Fruit fly (Drosophila melanogaster) whole organism, embryonic: ENCODE measurements around the gene yellow-e3.
A peak's percentile ranks its signal among the peaks of the same experiment; 100 is the strongest.

ENCODE experiments used
- Awh ChIP-seq: fragments of 200-800 bp; sonication (Bioruptor generic); IDR thresholded peaks from 2 replicates; pipeline ENCODE4, ENCODE4 v1.3.6; 2022; ENCODE audit warnings: missing biosample characterization, missing genetic modification characterization
- B-H1 ChIP-seq: fragments of 200-800 bp; sonication (Bioruptor generic); IDR thresholded peaks from 3 replicates; pipeline ENCODE4 v1.3.6; 2022; ENCODE audit warnings: missing biosample characterization, missing genetic modification characterization
- BtbVII ChIP-seq: fragments of 200-800 bp; sonication (Bioruptor generic); optimal IDR thresholded peaks from 3 replicates; lab custom pipeline; 2017; ENCODE audit warnings: missing biosample characterization, mild to moderate bottlenecking, missing genetic modification characterization
- CG11695 ChIP-seq: fragments of 200-800 bp; sonication (Bioruptor generic); IDR thresholded peaks from 3 replicates; pipeline ENCODE4 v1.3.6; 2022; ENCODE audit warnings: missing biosample characterization, missing genetic modification characterization
- CG12155 ChIP-seq: fragments of 200-800 bp; sonication (Bioruptor generic); optimal IDR thresholded peaks from 3 replicates; lab custom pipeline; 2016; ENCODE audit warnings: missing biosample characterization, missing genetic modification characterization
- CG1233 ChIP-seq: fragments of 200-800 bp; sonication (Bioruptor generic); optimal IDR thresholded peaks from 4 replicates; lab custom pipeline; 2018; ENCODE audit warnings: missing biosample characterization, mild to moderate bottlenecking, missing genetic modification characterization
- CG12942 ChIP-seq: fragments of 200-800 bp; sonication (Bioruptor generic); optimal IDR thresholded peaks from 3 replicates; lab custom pipeline; 2016; ENCODE audit warnings: missing biosample characterization, missing genetic modification characterization
- CG13775 ChIP-seq: fragments of 200-800 bp; sonication (Bioruptor generic); optimal IDR thresholded peaks from 3 replicates; lab custom pipeline; 2017; ENCODE audit warnings: missing biosample characterization, mild to moderate bottlenecking, missing genetic modification characterization
- CG14441 ChIP-seq: fragments of 200-800 bp; sonication (Bioruptor generic); IDR thresholded peaks from 2 replicates; pipeline ENCODE4 v1.3.6; 2022; ENCODE audit warnings: missing biosample characterization, missing genetic modification characterization
- CG18599 ChIP-seq: fragments of 200-800 bp; sonication (Bioruptor generic); optimal IDR thresholded peaks from 3 replicates; lab custom pipeline; 2017; ENCODE audit warnings: missing biosample characterization, missing genetic modification characterization, mild to moderate bottlenecking, moderate library complexity, missing genetic modification reagents
- CG18619 ChIP-seq: fragments of 200-800 bp; sonication (Bioruptor generic); optimal IDR thresholded peaks from 3 replicates; lab custom pipeline; 2017; ENCODE audit warnings: missing biosample characterization, mild to moderate bottlenecking, missing genetic modification characterization
- CG2889 ChIP-seq: fragments of 200-800 bp; sonication (Bioruptor generic); IDR thresholded peaks from 3 replicates; pipeline ENCODE4 v1.3.6; 2022; ENCODE audit warnings: missing biosample characterization, missing genetic modification characterization
- CG31224 ChIP-seq: fragments of 200-800 bp; sonication (Bioruptor generic); IDR thresholded peaks from 2 replicates; pipeline ENCODE4 v1.3.6; 2022; ENCODE audit warnings: missing biosample characterization, missing genetic modification characterization
- CG31365 ChIP-seq: fragments of 200-800 bp; sonication (Bioruptor generic); optimal IDR thresholded peaks from 2 replicates; lab custom pipeline; 2018; ENCODE audit warnings: missing biosample characterization, mild to moderate bottlenecking, missing genetic modification characterization
- CG32772 ChIP-seq: fragments of 200-800 bp; sonication (Bioruptor generic); IDR thresholded peaks from 2 replicates; pipeline ENCODE4 v1.3.6; 2022; ENCODE audit warnings: missing biosample characterization, missing genetic modification characterization
- CG34224 ChIP-seq: fragments of 200-800 bp; sonication (Bioruptor generic); IDR thresholded peaks from 3 replicates; pipeline ENCODE4 v1.3.6; 2022; ENCODE audit warnings: missing biosample characterization, missing genetic modification characterization; ENCODE audit not compliant: partially characterized antibody
- CG3726 ChIP-seq: fragments of 200-800 bp; sonication (Bioruptor generic); IDR thresholded peaks from 3 replicates; pipeline ENCODE4, ENCODE4 v1.3.6; 2022; ENCODE audit warnings: missing biosample characterization, missing genetic modification characterization
- CG6654 ChIP-seq: fragments of 200-800 bp; sonication (Bioruptor generic); optimal IDR thresholded peaks from 2 replicates; lab custom pipeline; 2017; ENCODE audit warnings: missing biosample characterization, mild to moderate bottlenecking, missing genetic modification characterization
- CG8478 ChIP-seq: fragments of >200 bp; optimal IDR thresholded peaks from 2 replicates; lab custom pipeline; 2018
- Camta ChIP-seq: fragments of 200-800 bp; sonication (Bioruptor generic); optimal IDR thresholded peaks from 2 replicates; lab custom pipeline; 2016; ENCODE audit warnings: missing biosample characterization, missing genetic modification characterization
- Dek ChIP-seq: fragments of 200-800 bp; sonication (Bioruptor generic); optimal IDR thresholded peaks from 3 replicates; lab custom pipeline; 2019; ENCODE audit warnings: missing biosample characterization, mild to moderate bottlenecking, missing genetic modification characterization, moderate library complexity
- Fer1 ChIP-seq: fragments of 200-800 bp; sonication (Bioruptor generic); optimal IDR thresholded peaks from 2 replicates; lab custom pipeline; 2017; ENCODE audit warnings: missing biosample characterization, mild to moderate bottlenecking, missing genetic modification characterization
- GATAe ChIP-seq: fragments of 200-800 bp; sonication (Bioruptor generic); conservative IDR thresholded peaks from 2 replicates; pipeline ENCODE4 v1.3.6; 2022; ENCODE audit warnings: missing biosample characterization, missing genetic modification characterization
- HLH3B ChIP-seq: fragments of 200-800 bp; sonication (Bioruptor generic); IDR thresholded peaks from 2 replicates; pipeline ENCODE4 v1.3.6; 2022; ENCODE audit warnings: missing biosample characterization, missing genetic modification characterization
- MESR4 ChIP-seq: fragments of 200-800 bp; sonication (Bioruptor generic); optimal IDR thresholded peaks from 2 replicates; lab custom pipeline; 2018; ENCODE audit warnings: missing biosample characterization, mild to moderate bottlenecking, missing genetic modification characterization, moderate library complexity
- Max ChIP-seq: fragments of 200-800 bp; sonication (Bioruptor generic); optimal IDR thresholded peaks from 2 replicates; lab custom pipeline; 2016; ENCODE audit warnings: missing biosample characterization, mild to moderate bottlenecking, missing genetic modification characterization
- Mes4 ChIP-seq: fragments of 200-800 bp; sonication (Bioruptor generic); optimal IDR thresholded peaks from 2 replicates; lab custom pipeline; 2016; ENCODE audit warnings: missing biosample characterization, missing genetic modification characterization
- Sin3A ChIP-seq: fragments of >200 bp; optimal IDR thresholded peaks from 2 replicates; lab custom pipeline; 2018
- Sox100B ChIP-seq: fragments of 200-800 bp; sonication (Bioruptor generic); optimal IDR thresholded peaks from 3 replicates; lab custom pipeline; 2018; ENCODE audit warnings: missing biosample characterization, mild to moderate bottlenecking, missing genetic modification characterization
- Sox102F ChIP-seq: fragments of 200-800 bp; sonication (Bioruptor generic); optimal IDR thresholded peaks from 2 replicates; lab custom pipeline; 2018; ENCODE audit warnings: missing biosample characterization, mild to moderate bottlenecking, missing genetic modification characterization, moderate library complexity
- ase ChIP-seq: fragments of 200-800 bp; sonication (Bioruptor generic); IDR thresholded peaks from 3 replicates; pipeline ENCODE4 v1.3.6; 2022; ENCODE audit warnings: missing biosample characterization, missing genetic modification characterization
- bbx ChIP-seq: fragments of 200-800 bp; sonication (Bioruptor generic); IDR thresholded peaks from 2 replicates; pipeline ENCODE4 v1.3.6; 2022; ENCODE audit warnings: missing biosample characterization, missing genetic modification characterization; ENCODE audit not compliant: partially characterized antibody
- cad ChIP-seq: fragments of >200 bp; optimal IDR thresholded peaks from 2 replicates; lab custom pipeline; 2017; ENCODE audit warnings: missing biosample characterization, missing genetic modification characterization
- cato ChIP-seq: fragments of 200-800 bp; sonication (Bioruptor generic); optimal IDR thresholded peaks from 2 replicates; lab custom pipeline; 2016; ENCODE audit warnings: missing biosample characterization, missing genetic modification characterization, borderline replicate concordance
- chif ChIP-seq, 2 experiments: fragments of 200-800 bp; sonication (Bioruptor generic); optimal IDR thresholded peaks; 3 replicates each; lab custom pipeline; 2016; ENCODE audit warnings: missing biosample characterization in 2 of 2, missing genetic modification characterization in 2 of 2
- ci ChIP-seq: fragments of 200-800 bp; sonication (Bioruptor generic); IDR thresholded peaks from 3 replicates; pipeline ENCODE4 v1.3.6; 2022; ENCODE audit warnings: missing biosample characterization, missing genetic modification characterization
- esg ChIP-seq: fragments of 200-800 bp; sonication (Bioruptor generic); conservative IDR thresholded peaks from 2 replicates; pipeline ENCODE4 v1.3.6; 2022; ENCODE audit warnings: missing biosample characterization, missing genetic modification characterization
- ewg ChIP-seq: fragments of 200-800 bp; sonication (Bioruptor generic); optimal IDR thresholded peaks from 3 replicates; lab custom pipeline; 2017; ENCODE audit warnings: mild to moderate bottlenecking, missing biosample characterization, missing genetic modification reagents, missing genetic modification characterization
- fd3F ChIP-seq: fragments of 200-800 bp; sonication (Bioruptor generic); optimal IDR thresholded peaks from 2 replicates; lab custom pipeline; 2018; ENCODE audit warnings: missing biosample characterization, mild to moderate bottlenecking, missing genetic modification characterization, moderate library complexity
- fd96Cb ChIP-seq: fragments of 200-800 bp; sonication (Bioruptor generic); optimal IDR thresholded peaks from 2 replicates; lab custom pipeline; 2018; ENCODE audit warnings: missing biosample characterization, mild to moderate bottlenecking, missing genetic modification characterization, moderate library complexity
- gro ChIP-seq: fragments of 200-800 bp; sonication (Bioruptor generic); optimal IDR thresholded peaks from 2 replicates; lab custom pipeline; 2016; ENCODE audit warnings: missing biosample characterization, missing genetic modification characterization
- h ChIP-seq: fragments of >200 bp; optimal IDR thresholded peaks from 2 replicates; lab custom pipeline; 2017
- hb ChIP-seq: fragments of 200-800 bp; sonication (Bioruptor generic); IDR thresholded peaks from 3 replicates; pipeline ENCODE4 v1.3.6; 2022; ENCODE audit warnings: missing biosample characterization, missing genetic modification characterization; ENCODE audit not compliant: partially characterized antibody
- inv ChIP-seq: fragments of 200-800 bp; sonication (Bioruptor generic); IDR thresholded peaks from 2 replicates; pipeline ENCODE4 v1.3.6; 2022; ENCODE audit warnings: missing biosample characterization, missing genetic modification characterization; ENCODE audit not compliant: partially characterized antibody
- mam ChIP-seq: fragments of 200-800 bp; sonication (Bioruptor generic); optimal IDR thresholded peaks from 3 replicates; lab custom pipeline; 2016; ENCODE audit warnings: missing biosample characterization, missing genetic modification characterization
- org-1 ChIP-seq: fragments of 200-800 bp; sonication (Bioruptor generic); optimal IDR thresholded peaks from 2 replicates; lab custom pipeline; 2017; ENCODE audit warnings: missing biosample characterization, missing genetic modification characterization
- pzg ChIP-seq: fragments of 200-800 bp; sonication (Bioruptor generic); optimal IDR thresholded peaks from 3 replicates; lab custom pipeline; 2018; ENCODE audit warnings: missing biosample characterization, mild to moderate bottlenecking, missing genetic modification characterization, moderate library complexity
- ranshi ChIP-seq: fragments of 200-800 bp; sonication (Bioruptor generic); IDR thresholded peaks from 2 replicates; pipeline ENCODE4 v1.3.6; 2022; ENCODE audit warnings: missing biosample characterization, missing genetic modification characterization
- sr ChIP-seq: fragments of 200-800 bp; sonication (Bioruptor generic); IDR thresholded peaks from 3 replicates; pipeline ENCODE4 v1.3.6; 2022; ENCODE audit warnings: missing biosample characterization, missing genetic modification characterization
- usp ChIP-seq: fragments of >200 bp; optimal IDR thresholded peaks from 2 replicates; lab custom pipeline; 2017; ENCODE audit warnings: missing biosample characterization, missing genetic modification characterization
- zfh2 ChIP-seq: fragments of 200-800 bp; sonication (Bioruptor generic); optimal IDR thresholded peaks from 2 replicates; lab custom pipeline; 2016; ENCODE audit warnings: missing biosample characterization, missing genetic modification characterization

The yellow-e3 gene

dm6 chr3R:13434325-13435168 is 29.9 kb upstream of the yellow-e3 start, which contains the start of gene yrt (continued):
- TF ChIP-seq CG13775 (no peak), GATAe (GFP tag; lab: Robert Waterston, UW) (no peak), BtbVII (GFP tag; lab: Kevin White, UChicago) (no peak), esg (GFP tag; lab: Robert Waterston, UW) (no peak), CG12942 (no peak), chif (GFP tag; optimal IDR thresholded peaks at IDR 0.05; lab: Kevin White, UChicago) (no peak), fd3F (GFP tag; lab: Kevin White, UChicago) (no peak), Sox100B (GFP tag; lab: Kevin White, UChicago) (no peak), Dek (tag; lab: Kevin White, UChicago) (no peak), CG8478 (no peak), usp (GFP tag; lab: Kevin White, UChicago) (no peak), CG12155 (GFP tag; lab: Kevin White, UChicago) (no peak), cad (GFP tag; lab: Kevin White, UChicago) (no peak), cato (GFP tag; lab: Kevin White, UChicago) (no peak), h (lab: Kevin White, UChicago) (no peak), CG11695 (GFP tag; lab: Robert Waterston, UW) (no peak), zfh2 (GFP tag; lab: Kevin White, UChicago) (no peak), HLH3B (GFP tag; lab: Robert Waterston, UW) (no peak), B-H1 (no peak), CG32772 (GFP tag; lab: Robert Waterston, UW) (no peak), Max (GFP tag; lab: Kevin White, UChicago) (no peak), Camta (GFP tag; lab: Kevin White, UChicago) (no peak), ewg (GFP tag; lab: Kevin White, UChicago) (no peak), Sin3A (lab: Kevin White, UChicago) (peak; percentile 36), Fer1 (GFP tag; lab: Kevin White, UChicago) (peak; percentile 16), gro (peak; percentile 9), Awh (GFP tag; lab: Robert Waterston, UW) (no peak), bbx (GFP tag; lab: Robert Waterston, UW) (no peak), org-1 (GFP tag; lab: Kevin White, UChicago) (no peak), CG14441 (GFP tag; lab: Robert Waterston, UW) (no peak), sr (GFP tag; lab: Robert Waterston, UW) (no peak), CG1233 (GFP tag; lab: Kevin White, UChicago) (no peak), Sox102F (GFP tag; lab: Kevin White, UChicago) (no peak), CG34224 (no peak; the same call in 2 of the 3 replicates), fd96Cb (tag; lab: Kevin White, UChicago) (no peak), CG3726 (GFP tag; lab: Robert Waterston, UW) (no peak), mam (GFP tag; lab: Kevin White, UChicago) (no peak), CG31365 (tag; lab: Kevin White, UChicago) (no peak), MESR4 (GFP tag; lab: Kevin White, UChicago) (peak; percentile 78), hb (no peak), pzg (GFP tag; lab: Kevin White, UChicago) (peak; percentile 90), ranshi (GFP tag; lab: Robert Waterston, UW) (no peak), inv (no peak), CG18619 (GFP tag; lab: Kevin White, UChicago) (no peak), CG2889 (no peak), CG31224 (GFP tag; lab: Robert Waterston, UW) (no peak), Mes4 (GFP tag; lab: Kevin White, UChicago) (no peak), ase (GFP tag; lab: Robert Waterston, UW) (no peak), ci (GFP tag; lab: Robert Waterston, UW) (0 out of 3 replicates have a peak, but pooled peaks have one; percentile 10), CG18599 (GFP tag; lab: Kevin White, UChicago) (no peak), CG6654 (GFP tag; lab: Kevin White, UChicago) (no peak)
